Fruit fly (Drosophila melanogaster) whole organism, embryonic: ENCODE results near the gene CG14427.
A peak's percentile ranks its signal among the peaks of the same experiment; 100 is the strongest.

ENCODE experiments used
- Aef1 ChIP-seq: fragments of 200-800 bp; sonication (Bioruptor generic); IDR thresholded peaks from 3 replicates; pipeline ENCODE4 v1.3.6; 2022; ENCODE audit warnings: missing biosample characterization, missing genetic modification characterization
- CG1024 ChIP-seq: fragments of 200-800 bp; sonication (Bioruptor generic); IDR thresholded peaks from 2 replicates; pipeline ENCODE4 v1.3.6; 2022; ENCODE audit warnings: missing biosample characterization, missing genetic modification characterization
- CG10979 ChIP-seq: fragments of 200-800 bp; sonication (Bioruptor generic); optimal IDR thresholded peaks from 2 replicates; lab custom pipeline; 2018; ENCODE audit warnings: missing biosample characterization, mild to moderate bottlenecking, missing genetic modification characterization, moderate library complexity
- CG12104 ChIP-seq: fragments of 200-800 bp; sonication (Bioruptor generic); optimal IDR thresholded peaks from 3 replicates; lab custom pipeline; 2016; ENCODE audit warnings: missing biosample characterization, missing genetic modification characterization
- CG14014 ChIP-seq: fragments of 200-800 bp; sonication (Bioruptor generic); IDR thresholded peaks from 2 replicates; pipeline ENCODE4 v1.3.6; 2022; ENCODE audit warnings: missing biosample characterization, missing genetic modification characterization
- CG15011 ChIP-seq: fragments of 200-800 bp; sonication (Bioruptor generic); optimal IDR thresholded peaks from 3 replicates; lab custom pipeline; 2018; ENCODE audit warnings: missing biosample characterization, mild to moderate bottlenecking, missing genetic modification characterization
- CG15601 ChIP-seq: fragments of 200-800 bp; sonication (Bioruptor generic); optimal IDR thresholded peaks from 3 replicates; lab custom pipeline; 2019; ENCODE audit warnings: missing biosample characterization, mild to moderate bottlenecking, missing genetic modification characterization, moderate library complexity
- CG1602 ChIP-seq: fragments of 200-800 bp; sonication (Bioruptor generic); optimal IDR thresholded peaks from 3 replicates; lab custom pipeline; 2016; ENCODE audit warnings: missing biosample characterization, missing genetic modification characterization
- CG16863 ChIP-seq: fragments of 200-800 bp; sonication (Bioruptor generic); optimal IDR thresholded peaks from 3 replicates; lab custom pipeline; 2016; ENCODE audit warnings: missing biosample characterization, missing genetic modification characterization
- CG17385 ChIP-seq: fragments of 200-800 bp; sonication (Bioruptor generic); optimal IDR thresholded peaks from 3 replicates; lab custom pipeline; 2018; ENCODE audit warnings: missing biosample characterization, mild to moderate bottlenecking, missing genetic modification characterization
- CG17802 ChIP-seq: fragments of 200-800 bp; sonication (Bioruptor generic); optimal IDR thresholded peaks from 2 replicates; lab custom pipeline; 2018; ENCODE audit warnings: missing biosample characterization, mild to moderate bottlenecking, missing genetic modification characterization, moderate library complexity
- CG18262 ChIP-seq: fragments of 200-800 bp; optimal IDR thresholded peaks from 3 replicates; lab custom pipeline; 2019; ENCODE audit warnings: missing biosample characterization, mild to moderate bottlenecking, missing genetic modification characterization, moderate library complexity
- CG30431 ChIP-seq: fragments of 200-800 bp; sonication (Bioruptor generic); optimal IDR thresholded peaks from 2 replicates; lab custom pipeline; 2017; ENCODE audit warnings: missing biosample characterization, missing genetic modification characterization
- CG3163 ChIP-seq: fragments of 200-800 bp; sonication (Bioruptor generic); optimal IDR thresholded peaks from 3 replicates; lab custom pipeline; 2016; ENCODE audit warnings: missing biosample characterization, missing genetic modification characterization
- CG3407 ChIP-seq: fragments of 200-800 bp; sonication (Bioruptor generic); optimal IDR thresholded peaks from 2 replicates; lab custom pipeline; 2018; ENCODE audit warnings: missing biosample characterization, mild to moderate bottlenecking, missing genetic modification characterization
- CG34376 ChIP-seq: fragments of 200-800 bp; sonication (Bioruptor generic); optimal IDR thresholded peaks from 2 replicates; lab custom pipeline; 2018; ENCODE audit warnings: missing biosample characterization, mild to moderate bottlenecking, missing genetic modification characterization
- CG4282 ChIP-seq: fragments of 200-800 bp; sonication (Bioruptor generic); optimal IDR thresholded peaks from 2 replicates; lab custom pipeline; 2016; ENCODE audit warnings: missing biosample characterization, missing genetic modification characterization
- CG4854 ChIP-seq: fragments of 200-800 bp; sonication (Bioruptor generic); optimal IDR thresholded peaks from 2 replicates; lab custom pipeline; 2016; ENCODE audit warnings: missing biosample characterization, missing genetic modification characterization, inconsistent platforms
- CG5180 ChIP-seq: fragments of 200-800 bp; sonication (Bioruptor generic); optimal IDR thresholded peaks from 3 replicates; lab custom pipeline; 2017; ENCODE audit warnings: missing biosample characterization, missing genetic modification characterization, mild to moderate bottlenecking, moderate library complexity, missing genetic modification reagents
- CG7357 ChIP-seq: fragments of 200-800 bp; sonication (Bioruptor generic); IDR thresholded peaks from 3 replicates; pipeline ENCODE4 v1.3.6; 2022; ENCODE audit warnings: missing biosample characterization, missing genetic modification characterization
- CG9817 ChIP-seq: fragments of 200-800 bp; sonication (Bioruptor generic); optimal IDR thresholded peaks from 2 replicates; lab custom pipeline; 2018; ENCODE audit warnings: missing biosample characterization, mild to moderate bottlenecking, missing genetic modification characterization, moderate library complexity
- CTCF ChIP-seq: fragments of 200-800 bp; sonication (Bioruptor generic); optimal IDR thresholded peaks from 2 replicates; lab custom pipeline; 2017; ENCODE audit warnings: missing biosample characterization, mild to moderate bottlenecking, missing genetic modification characterization, moderate library complexity
- Dll ChIP-seq: fragments of 200-800 bp; sonication (Bioruptor generic); IDR thresholded peaks from 4 replicates; pipeline ENCODE4 v1.3.6; 2022; ENCODE audit warnings: missing biosample characterization, missing genetic modification characterization; ENCODE audit not compliant: partially characterized antibody
- HLH54F ChIP-seq: fragments of 200-800 bp; sonication (Bioruptor generic); optimal IDR thresholded peaks from 3 replicates; lab custom pipeline; 2016; ENCODE audit warnings: missing biosample characterization, missing genetic modification characterization
- HLHmδ ChIP-seq: fragments of 200-800 bp; sonication (Bioruptor generic); optimal IDR thresholded peaks from 2 replicates; lab custom pipeline; 2018; ENCODE audit warnings: missing biosample characterization, mild to moderate bottlenecking, missing genetic modification characterization, moderate library complexity
- HmgD ChIP-seq: fragments of 200-800 bp; sonication (Bioruptor generic); optimal IDR thresholded peaks from 3 replicates; lab custom pipeline; 2016; ENCODE audit warnings: missing biosample characterization, missing genetic modification characterization
- MESR4 ChIP-seq: fragments of 200-800 bp; sonication (Bioruptor generic); optimal IDR thresholded peaks from 2 replicates; lab custom pipeline; 2018; ENCODE audit warnings: missing biosample characterization, mild to moderate bottlenecking, missing genetic modification characterization, moderate library complexity
- Max ChIP-seq: fragments of 200-800 bp; sonication (Bioruptor generic); optimal IDR thresholded peaks from 2 replicates; lab custom pipeline; 2016; ENCODE audit warnings: missing biosample characterization, mild to moderate bottlenecking, missing genetic modification characterization
- Mrtf ChIP-seq: fragments of 200-800 bp; sonication (Bioruptor generic); IDR thresholded peaks from 3 replicates; pipeline ENCODE4 v1.3.6; 2022; ENCODE audit warnings: missing biosample characterization, missing genetic modification characterization
- NK7.1 ChIP-seq: fragments of 200-800 bp; sonication (Bioruptor generic); optimal IDR thresholded peaks from 3 replicates; lab custom pipeline; 2016; ENCODE audit warnings: missing biosample characterization, missing genetic modification characterization
- Optix ChIP-seq: fragments of 200-800 bp; sonication (Bioruptor generic); IDR thresholded peaks from 3 replicates; pipeline ENCODE4 v1.3.6; 2022; ENCODE audit warnings: missing biosample characterization, missing genetic modification characterization
- Six4 ChIP-seq: fragments of 200-800 bp; sonication (Bioruptor generic); optimal IDR thresholded peaks from 2 replicates; lab custom pipeline; 2016; ENCODE audit warnings: missing biosample characterization, missing genetic modification characterization
- cad ChIP-seq: fragments of >200 bp; optimal IDR thresholded peaks from 2 replicates; lab custom pipeline; 2017; ENCODE audit warnings: missing biosample characterization, missing genetic modification characterization
- chn ChIP-seq: fragments of 200-800 bp; sonication (Bioruptor generic); optimal IDR thresholded peaks from 2 replicates; lab custom pipeline; 2016; ENCODE audit warnings: missing biosample characterization, missing genetic modification characterization
- cwo ChIP-seq: fragments of 200-800 bp; sonication (Bioruptor generic); optimal IDR thresholded peaks from 3 replicates; lab custom pipeline; 2017; ENCODE audit warnings: missing biosample characterization, missing genetic modification characterization, mild to moderate bottlenecking, moderate library complexity, missing genetic modification reagents
- dmrt99B ChIP-seq: fragments of 200-800 bp; sonication (Bioruptor generic); optimal IDR thresholded peaks from 2 replicates; lab custom pipeline; 2018; ENCODE audit warnings: missing biosample characterization, mild to moderate bottlenecking, missing genetic modification characterization, moderate library complexity
- eyg ChIP-seq: fragments of 200-800 bp; sonication (Bioruptor generic); optimal IDR thresholded peaks from 3 replicates; lab custom pipeline; 2016; ENCODE audit warnings: missing biosample characterization, missing genetic modification characterization
- gcm ChIP-seq: fragments of 200-800 bp; sonication (Bioruptor generic); optimal IDR thresholded peaks from 2 replicates; lab custom pipeline; 2019; ENCODE audit warnings: missing biosample characterization, mild to moderate bottlenecking, missing genetic modification characterization, moderate library complexity
- grn ChIP-seq: fragments of 200-800 bp; sonication (Bioruptor generic); optimal IDR thresholded peaks from 3 replicates; lab custom pipeline; 2017; ENCODE audit warnings: missing biosample characterization, missing genetic modification characterization
- gt ChIP-seq: fragments of 200-800 bp; sonication (Bioruptor generic); IDR thresholded peaks from 2 replicates; pipeline ENCODE4 v1.3.6; 2022; ENCODE audit warnings: missing biosample characterization, missing genetic modification characterization
- hth ChIP-seq: fragments of >200 bp; optimal IDR thresholded peaks from 2 replicates; lab custom pipeline; 2017; ENCODE audit warnings: inconsistent platforms
- kah ChIP-seq: fragments of 200-800 bp; sonication (Bioruptor generic); optimal IDR thresholded peaks from 2 replicates; lab custom pipeline; 2018; ENCODE audit warnings: missing biosample characterization, mild to moderate bottlenecking, missing genetic modification characterization
- kay ChIP-seq: fragments of 200-800 bp; sonication (Bioruptor generic); optimal IDR thresholded peaks from 2 replicates; lab custom pipeline; 2016; ENCODE audit warnings: missing biosample characterization, missing genetic modification characterization
- nom ChIP-seq: fragments of 200-800 bp; sonication (Bioruptor generic); optimal IDR thresholded peaks from 2 replicates; lab custom pipeline; 2017; ENCODE audit warnings: missing biosample characterization, missing genetic modification characterization, mild to moderate bottlenecking, moderate library complexity, missing genetic modification reagents
- otp ChIP-seq: fragments of 200-800 bp; sonication (Bioruptor generic); IDR thresholded peaks from 3 replicates; pipeline ENCODE4, ENCODE4 v1.3.6; 2022; ENCODE audit warnings: missing biosample characterization, missing genetic modification characterization
- scrt ChIP-seq: fragments of 200-800 bp; sonication (Bioruptor generic); optimal IDR thresholded peaks from 2 replicates; lab custom pipeline; 2018; ENCODE audit warnings: missing biosample characterization, mild to moderate bottlenecking, missing genetic modification characterization, moderate library complexity
- seq ChIP-seq: fragments of 200-800 bp; sonication (Bioruptor generic); IDR thresholded peaks from 2 replicates; pipeline ENCODE4 v1.3.6; 2022; ENCODE audit warnings: missing biosample characterization, missing genetic modification characterization
- slp2 ChIP-seq: fragments of 200-800 bp; sonication (Bioruptor generic); optimal IDR thresholded peaks from 2 replicates; lab custom pipeline; 2016; ENCODE audit warnings: missing biosample characterization, missing genetic modification characterization
- stwl ChIP-seq: fragments of 200-800 bp; sonication (Bioruptor generic); optimal IDR thresholded peaks from 3 replicates; lab custom pipeline; 2018; ENCODE audit warnings: missing biosample characterization, mild to moderate bottlenecking, missing genetic modification characterization, moderate library complexity
- tio ChIP-seq: fragments of 200-800 bp; sonication (Bioruptor generic); optimal IDR thresholded peaks from 2 replicates; lab custom pipeline; 2017; ENCODE audit warnings: missing biosample characterization, missing genetic modification characterization, inconsistent platforms
- tna ChIP-seq: fragments of 200-800 bp; sonication (Bioruptor generic); IDR thresholded peaks from 2 replicates; pipeline ENCODE4 v1.3.6; 2022; ENCODE audit warnings: missing biosample characterization, missing genetic modification characterization; ENCODE audit not compliant: partially characterized antibody
- twi ChIP-seq: fragments of 200-800 bp; optimal IDR thresholded peaks from 2 replicates; lab custom pipeline; 2019; ENCODE audit warnings: missing biosample characterization, mild to moderate bottlenecking, missing genetic modification characterization, moderate library complexity
- unpg ChIP-seq: fragments of 200-800 bp; sonication (Bioruptor generic); optimal IDR thresholded peaks from 3 replicates; lab custom pipeline; 2018; ENCODE audit warnings: missing biosample characterization, mild to moderate bottlenecking, missing genetic modification characterization, moderate library complexity

The CG14427 gene

dm6 chrX:6998492-6998852, 41.9 kb upstream of the CG14427 start, which contains the start of gene Inx2 (continued):
- no peak for TF ChIP-seq hth (lab: Kevin White, UChicago)
- no peak for TF ChIP-seq CG1024 (GFP tag; lab: Robert Waterston, UW)
- no peak for TF ChIP-seq tna (GFP tag; lab: Robert Waterston, UW)
- no peak for TF ChIP-seq CG15601 (tag; lab: Kevin White, UChicago)
- TF ChIP-seq CG34376 (GFP tag; lab: Kevin White, UChicago) = peak; percentile 62
- 0 out of 3 replicates have a peak, but pooled peaks have one; percentile 52 for TF ChIP-seq otp (GFP tag; lab: Robert Waterston, UW)
- no peak for TF ChIP-seq Optix (GFP tag; lab: Robert Waterston, UW)
- no peak for TF ChIP-seq CG17802 (tag; lab: Kevin White, UChicago)
- peak; percentile 8 for TF ChIP-seq grn
- no peak for TF ChIP-seq CG12104 (GFP tag; lab: Kevin White, UChicago)
- no peak for TF ChIP-seq Max (GFP tag; lab: Kevin White, UChicago)
- TF ChIP-seq CG10979 = no peak
- no peak for TF ChIP-seq CG4854 (GFP tag; lab: Kevin White, UChicago)
- no peak for TF ChIP-seq CG1602 (GFP tag; lab: Kevin White, UChicago)
- TF ChIP-seq CG9817 = no peak
- TF ChIP-seq cwo (GFP tag; lab: Kevin White, UChicago) = peak; percentile 38
- TF ChIP-seq CG3163 (GFP tag; lab: Kevin White, UChicago) = peak; percentile 70
- no peak for TF ChIP-seq Mrtf
- TF ChIP-seq scrt = peak; percentile 35
- no peak for TF ChIP-seq CG16863 (GFP tag; lab: Kevin White, UChicago)
- no peak for TF ChIP-seq cad
- TF ChIP-seq Six4 (GFP tag; lab: Kevin White, UChicago) = no peak
- TF ChIP-seq eyg = no peak
- TF ChIP-seq tio (GFP tag; lab: Kevin White, UChicago) = no peak
- TF ChIP-seq HLHmδ (GFP tag; lab: Kevin White, UChicago) = peak; percentile 38
- TF ChIP-seq CG17385 (GFP tag; lab: Kevin White, UChicago) = peak; percentile 48
- no peak for TF ChIP-seq Dll (GFP tag; lab: Robert Waterston, UW)
- no peak for TF ChIP-seq CG7357 (GFP tag; lab: Robert Waterston, UW)
- no peak for TF ChIP-seq CG18262 (tag; lab: Kevin White, UChicago)
- TF ChIP-seq HmgD = peak; percentile 73
- no peak for TF ChIP-seq dmrt99B
- TF ChIP-seq unpg (GFP tag; lab: Kevin White, UChicago) = no peak
- TF ChIP-seq CG5180 = peak; percentile 92
- no peak for TF ChIP-seq gt (GFP tag; lab: Robert Waterston, UW)
- TF ChIP-seq nom (GFP tag; lab: Kevin White, UChicago) = peak; percentile 77
- TF ChIP-seq CTCF (GFP tag; lab: Kevin White, UChicago) = no peak
- no peak for TF ChIP-seq NK7.1
- no peak for TF ChIP-seq slp2 (GFP tag; lab: Kevin White, UChicago)
- TF ChIP-seq gcm = peak; percentile 6
- no peak for TF ChIP-seq kay (GFP tag; lab: Kevin White, UChicago)
- TF ChIP-seq CG4282 = no peak
- peak; percentile 28 for TF ChIP-seq chn (GFP tag; lab: Kevin White, UChicago)
- no peak for TF ChIP-seq MESR4 (GFP tag; lab: Kevin White, UChicago)
- TF ChIP-seq twi (tag; lab: Kevin White, UChicago) = no peak
- peak; percentile 62; the same call in 1 of the 2 replicates for TF ChIP-seq seq (GFP tag; lab: Robert Waterston, UW)
- TF ChIP-seq kah (GFP tag; lab: Kevin White, UChicago) = peak; percentile 74
- TF ChIP-seq HLH54F (GFP tag; lab: Kevin White, UChicago) = no peak
- no peak for TF ChIP-seq stwl (tag; lab: Kevin White, UChicago)
- TF ChIP-seq CG15011 (GFP tag; lab: Kevin White, UChicago) = no peak
- no peak for TF ChIP-seq CG3407
- no peak for TF ChIP-seq CG14014 (GFP tag; lab: Robert Waterston, UW)
- no peak for TF ChIP-seq CG30431
- peak; percentile 74 for TF ChIP-seq Aef1 (GFP tag; lab: Robert Waterston, UW)
